Fruit fly (Drosophila melanogaster) whole organism, wandering third instar larva: ENCODE measurements around the gene CG15531.

Experiments
- CG32264 ChIP-seq: fragments of 200-800 bp; sonication (Bioruptor generic); optimal IDR thresholded peaks from 2 replicates; lab custom pipeline; 2016; ENCODE audit warnings: missing biosample characterization, missing genetic modification characterization
- CrebA ChIP-seq: fragments of 200-800 bp; sonication (Bioruptor generic); optimal IDR thresholded peaks from 2 replicates; lab custom pipeline; 2016; ENCODE audit warnings: missing biosample characterization, mild to moderate bottlenecking, missing genetic modification characterization, borderline replicate concordance
- Dfd ChIP-seq: fragments of >200 bp; optimal IDR thresholded peaks from 2 replicates; lab custom pipeline; 2017; ENCODE audit warnings: missing biosample characterization, missing genetic modification characterization
- HLH106 ChIP-seq: fragments of 200-800 bp; optimal IDR thresholded peaks from 3 replicates; lab custom pipeline; 2019; ENCODE audit warnings: missing biosample characterization, mild to moderate bottlenecking, missing genetic modification characterization, moderate library complexity
- Hr78 ChIP-seq: fragments of >200 bp; optimal IDR thresholded peaks from 2 replicates; lab custom pipeline; 2017; ENCODE audit warnings: missing biosample characterization, missing genetic modification characterization
- Jra ChIP-seq: sonication (Bioruptor generic); optimal IDR thresholded peaks from 2 replicates; lab custom pipeline; 2016; ENCODE audit warnings: missing biosample characterization, missing genetic modification characterization
- Myc ChIP-seq: fragments of >200 bp; optimal IDR thresholded peaks from 2 replicates; lab custom pipeline; 2017
- N ChIP-seq: fragments of >200 bp; optimal IDR thresholded peaks from 2 replicates; lab custom pipeline; 2018; ENCODE audit warnings: missing biosample characterization, missing external identifiers, missing genetic modification characterization
- OdsH ChIP-seq: fragments of 200-800 bp; sonication (Bioruptor generic); optimal IDR thresholded peaks from 2 replicates; lab custom pipeline; 2016; ENCODE audit warnings: missing biosample characterization, mild to moderate bottlenecking, missing genetic modification characterization
- Rel ChIP-seq, 2 experiments: fragments of 200-800 bp; sonication (Bioruptor generic) in 1 of 2; optimal IDR thresholded peaks; 2 replicates in 1 of 2; 3 replicates in 1 of 2; lab custom pipeline; 2016 to 2019; ENCODE audit warnings: mild to moderate bottlenecking in 2 of 2, missing biosample characterization in 2 of 2, missing genetic modification characterization in 2 of 2, moderate library complexity in 1 of 2
- Sp1 ChIP-seq: fragments of 200-800 bp; sonication (Bioruptor generic); optimal IDR thresholded peaks from 3 replicates; lab custom pipeline; 2019; ENCODE audit warnings: missing biosample characterization, mild to moderate bottlenecking, missing genetic modification characterization, moderate library complexity
- Vsx2 ChIP-seq: fragments of 200-300, 225-300 bp; sonication (Bioruptor generic); optimal IDR thresholded peaks from 2 replicates; lab custom pipeline; 2018; ENCODE audit warnings: missing biosample characterization, missing genetic modification characterization; ENCODE audit not compliant: partially characterized antibody
- br ChIP-seq: fragments of 200-800 bp; sonication (Bioruptor generic); optimal IDR thresholded peaks from 2 replicates; lab custom pipeline; 2016; ENCODE audit warnings: missing biosample characterization, missing genetic modification characterization
- brk ChIP-seq: fragments of 200-800 bp; sonication (Bioruptor generic); optimal IDR thresholded peaks from 2 replicates; lab custom pipeline; 2016; ENCODE audit warnings: missing biosample characterization, mild to moderate bottlenecking, missing genetic modification characterization
- dl ChIP-seq, 2 experiments: fragments of 175-275, 200-275 bp in 1 of 2; fragments of 200-275 bp in 1 of 2; sonication (Bioruptor generic); optimal IDR thresholded peaks; lab custom pipeline; 2018; ENCODE audit warnings: mild to moderate bottlenecking in 2 of 2, missing biosample characterization in 2 of 2, missing genetic modification characterization in 2 of 2, moderate library complexity in 2 of 2; ENCODE audit not compliant: partially characterized antibody in 2 of 2, insufficient read depth in 1 of 2
- dmrt93B ChIP-seq: fragments of 200-800 bp; sonication (Bioruptor generic); optimal IDR thresholded peaks from 2 replicates; lab custom pipeline; 2018; ENCODE audit warnings: missing biosample characterization, mild to moderate bottlenecking, missing genetic modification characterization
- dsf ChIP-seq: sonication (Bioruptor generic); optimal IDR thresholded peaks from 2 replicates; lab custom pipeline; 2016; ENCODE audit warnings: missing biosample characterization, missing genetic modification characterization, borderline replicate concordance
- ey ChIP-seq: fragments of 200-800 bp; sonication (Bioruptor generic); optimal IDR thresholded peaks from 2 replicates; lab custom pipeline; 2016; ENCODE audit warnings: missing biosample characterization, missing genetic modification characterization
- foxo ChIP-seq, 2 experiments: fragments of 200-800 bp; sonication (Bioruptor generic); optimal IDR thresholded peaks; 2 replicates in 1 of 2; 3 replicates in 1 of 2; lab custom pipeline; 2016 to 2017; ENCODE audit warnings: missing biosample characterization in 2 of 2, missing genetic modification characterization in 2 of 2
- h ChIP-seq: fragments of 200-800 bp; sonication (Bioruptor generic); optimal IDR thresholded peaks from 3 replicates; lab custom pipeline; 2016; ENCODE audit warnings: missing biosample characterization, mild to moderate bottlenecking, missing genetic modification characterization
- jim ChIP-seq: fragments of 175-275, 200-325 bp; sonication (Bioruptor generic); optimal IDR thresholded peaks from 2 replicates; lab custom pipeline; 2016; ENCODE audit warnings: missing biosample characterization, mild to moderate bottlenecking, missing genetic modification characterization
- lola ChIP-seq: fragments of >200 bp; optimal IDR thresholded peaks from 2 replicates; lab custom pipeline; 2017; ENCODE audit warnings: missing biosample characterization, missing genetic modification characterization
- pan ChIP-seq: fragments of >200 bp; optimal IDR thresholded peaks from 2 replicates; lab custom pipeline; 2017
- rgr ChIP-seq: fragments of 200-800 bp; sonication (Bioruptor generic); optimal IDR thresholded peaks from 3 replicates; lab custom pipeline; 2016; ENCODE audit warnings: missing biosample characterization, mild to moderate bottlenecking, missing genetic modification characterization
- sage ChIP-seq: fragments of 200-800 bp; sonication (Bioruptor generic); optimal IDR thresholded peaks from 2 replicates; lab custom pipeline; 2016; ENCODE audit warnings: missing biosample characterization, mild to moderate bottlenecking, missing genetic modification characterization
- tai ChIP-seq: sonication (Bioruptor generic); optimal IDR thresholded peaks from 2 replicates; lab custom pipeline; 2016; ENCODE audit warnings: missing biosample characterization, missing genetic modification characterization
- woc ChIP-seq: sonication (Bioruptor generic); optimal IDR thresholded peaks from 2 replicates; lab custom pipeline; 2016; ENCODE audit warnings: missing biosample characterization, mild to moderate bottlenecking, missing genetic modification characterization

CG15531 gene

DNA sequence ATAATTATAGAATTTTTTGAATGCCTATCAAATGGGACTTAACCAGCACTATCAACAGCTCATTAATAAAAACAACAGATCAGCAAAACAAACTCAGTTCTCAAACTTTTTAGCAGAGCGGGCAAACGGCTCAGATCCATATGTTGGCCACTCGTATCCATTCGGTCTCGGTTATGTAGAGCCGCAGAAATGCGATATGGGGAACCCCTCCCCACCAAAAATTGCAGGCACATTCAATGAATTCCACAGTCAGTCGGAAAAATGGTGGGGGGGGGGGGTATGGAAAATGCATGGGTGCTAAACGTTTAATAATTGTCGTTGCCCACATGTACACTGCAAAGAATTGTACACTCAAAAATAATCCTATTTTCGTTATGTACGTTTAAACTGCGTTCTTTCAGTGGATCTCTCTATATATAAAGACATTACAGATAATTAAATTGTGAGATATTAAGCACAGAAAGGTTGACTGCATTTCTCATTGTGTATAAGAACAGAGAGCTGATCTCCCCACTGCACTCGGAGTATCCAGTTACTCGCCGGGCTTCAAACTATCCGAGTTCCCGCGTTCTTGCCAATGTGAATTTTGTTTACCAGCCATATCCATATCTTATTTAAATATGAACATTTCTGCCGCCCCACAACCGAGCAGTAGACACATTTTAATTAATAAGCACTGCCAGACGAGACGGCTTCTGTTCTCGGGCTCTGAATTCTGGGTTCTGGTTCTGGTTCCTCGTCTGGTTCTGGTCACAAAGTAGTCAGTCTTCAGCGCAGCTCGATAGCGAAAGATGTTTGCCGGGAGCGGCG, 44.5 kb downstream of the CG15531 start, which contains the start of gene CG15529:
CG15529 (plus strand) TSS at position 760 of the 810 bp plus-strand sequence.
- no peak for TF ChIP-seq Sp1 (GFP tag; lab: Kevin White, UChicago)
- TF ChIP-seq brk (GFP tag; lab: Kevin White, UChicago), result no peak
- TF ChIP-seq Vsx2 (GFP tag; lab: Kevin White, UChicago), result no peak
- TF ChIP-seq foxo (GFP tag; optimal IDR thresholded peaks at IDR 0.05; lab: Kevin White, UChicago), result peak in 1 of 2 experiments; percentile 1
- TF ChIP-seq dmrt93B (GFP tag; lab: Kevin White, UChicago), result no peak
- TF ChIP-seq N (GFP tag; lab: Kevin White, UChicago), result no peak
- TF ChIP-seq HLH106 (tag; lab: Kevin White, UChicago), result peak; percentile 39
- no peak for TF ChIP-seq CG32264 (GFP tag; lab: Kevin White, UChicago)
- no peak for TF ChIP-seq lola (GFP tag; lab: Kevin White, UChicago)
- TF ChIP-seq woc (GFP tag; lab: Kevin White, UChicago), result no peak
- no peak for TF ChIP-seq tai (GFP tag; lab: Kevin White, UChicago)
- TF ChIP-seq Rel (GFP tag; optimal IDR thresholded peaks at IDR 0.05; lab: Kevin White, UChicago), result no peak
- peak; percentile 11 for TF ChIP-seq Rel (tag; optimal IDR thresholded peaks at IDR 0.05; lab: Kevin White, UChicago)
- no peak for TF ChIP-seq dsf (GFP tag; lab: Kevin White, UChicago)
- TF ChIP-seq br (GFP tag; lab: Kevin White, UChicago), result no peak
- no peak for TF ChIP-seq sage
- no peak for TF ChIP-seq jim (GFP tag; lab: Kevin White, UChicago)
- no peak for TF ChIP-seq dl (GFP tag; optimal IDR thresholded peaks at IDR 0.05; lab: Kevin White, UChicago; ENCODE audit: insufficient read depth in 1 of 2, partially characterized antibody in 2 of 2)
- TF ChIP-seq rgr (GFP tag; lab: Kevin White, UChicago), result peak; percentile 30
- TF ChIP-seq Hr78 (GFP tag; lab: Kevin White, UChicago), result no peak
- TF ChIP-seq Dfd (GFP tag; lab: Kevin White, UChicago), result no peak
- TF ChIP-seq ey (GFP tag; lab: Kevin White, UChicago), result peak; percentile 26
- no peak for TF ChIP-seq OdsH (GFP tag; lab: Kevin White, UChicago)
- peak; percentile 57 for TF ChIP-seq h
- TF ChIP-seq Jra, result no peak

DNA sequence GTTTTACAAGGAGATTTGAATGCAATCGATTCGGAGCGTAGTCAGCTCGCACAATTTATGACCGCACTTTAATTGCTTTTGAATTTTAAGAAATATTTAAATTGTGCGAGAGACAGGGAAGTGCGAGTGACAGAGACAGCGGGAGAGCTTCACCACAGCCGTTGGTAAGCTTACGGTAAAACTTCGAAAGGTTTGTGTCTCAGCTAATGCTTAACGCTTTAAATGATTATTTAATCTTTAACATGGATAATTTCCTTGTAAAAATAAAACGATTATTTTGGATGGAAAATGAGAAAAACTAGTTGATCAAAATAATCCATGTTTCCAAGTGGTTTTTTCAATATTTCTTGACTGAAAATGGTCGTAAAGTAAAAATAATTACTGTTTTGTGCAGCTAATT, 45.4 kb downstream of the CG15531 start:
- TF ChIP-seq CrebA (GFP tag; lab: Kevin White, UChicago), result no peak
- peak; percentile 8 for TF ChIP-seq Myc (lab: Kevin White, UChicago)

DNA sequence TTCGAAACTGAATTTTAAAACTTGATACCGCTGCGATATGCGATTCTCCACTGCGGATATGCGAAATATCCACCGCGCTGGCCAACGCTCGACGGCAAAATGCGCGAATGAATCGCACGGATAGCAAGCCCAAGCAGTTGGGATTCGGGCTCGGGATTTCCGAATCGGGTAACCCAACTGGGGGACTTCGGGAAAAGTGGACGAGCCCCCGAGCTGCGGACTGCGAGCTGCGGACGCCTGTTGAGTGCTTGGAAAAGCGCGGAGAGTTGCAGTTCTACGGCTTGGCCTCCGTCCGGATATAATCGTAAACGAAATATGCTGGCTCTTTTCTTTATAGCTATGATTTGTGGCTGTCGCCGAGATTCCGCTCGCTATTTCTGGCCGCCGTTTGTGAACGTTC, 46.5 kb downstream of the CG15531 start, which contains the start of gene AdoR:
AdoR (minus strand) TSS at position 101 of the 400 bp plus-strand sequence.
- TF ChIP-seq foxo (GFP tag; optimal IDR thresholded peaks at IDR 0.05; lab: Kevin White, UChicago), result no peak
- no peak for TF ChIP-seq Myc (lab: Kevin White, UChicago)
- TF ChIP-seq h, result no peak
- no peak for TF ChIP-seq sage
- no peak for TF ChIP-seq pan (lab: Kevin White, UChicago)
- no peak for TF ChIP-seq rgr (GFP tag; lab: Kevin White, UChicago)
- no peak for TF ChIP-seq woc (GFP tag; lab: Kevin White, UChicago)
- no peak for TF ChIP-seq Jra
